Worm (Caenorhabditis elegans): ENCODE results near the gene mltn-7.

DNA sequence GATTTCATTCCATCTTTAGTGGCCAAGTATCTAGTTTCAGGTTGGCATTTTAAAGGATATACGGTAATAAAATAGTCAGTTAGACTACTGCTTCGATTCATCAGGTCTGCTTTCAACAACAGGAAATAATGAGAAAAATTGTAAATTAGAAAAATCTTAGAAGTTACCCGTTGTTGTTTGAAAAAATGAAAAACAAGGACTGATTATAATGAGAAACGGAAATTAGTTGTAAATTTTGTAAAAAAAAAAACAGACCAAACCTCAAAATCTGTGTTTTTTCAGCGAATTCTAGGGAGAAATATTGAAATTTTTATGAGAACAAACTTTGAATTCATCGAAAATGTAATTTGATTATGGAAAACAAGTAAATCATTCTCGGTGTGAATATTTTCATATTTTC is 32.9 kb downstream of the mltn-7 start, which contains the start of gene srh-62:
- TF ChIP-seq ztf-11 (tag; optimal IDR thresholded peaks at IDR 0.05) (no peak), mep-1 (tag; optimal IDR thresholded peaks at IDR 0.05) (no peak), unc-39 (tag; optimal IDR thresholded peaks at IDR 0.05) (no peak), lsy-2 (tag; optimal IDR thresholded peaks at IDR 0.05) (no peak), snpc-4 (tag; optimal IDR thresholded peaks at IDR 0.05) (no peak), mab-5 (tag; optimal IDR thresholded peaks at IDR 0.05) (no peak), unc-62 (GFP tag; optimal IDR thresholded peaks at IDR 0.05) (no peak), elt-3 (tag; optimal IDR thresholded peaks at IDR 0.05) (no peak), nhr-237 (tag; optimal IDR thresholded peaks at IDR 0.05) (no peak), nhr-76 (tag; optimal IDR thresholded peaks at IDR 0.05) (no peak), tbx-8 (GFP tag; optimal IDR thresholded peaks at IDR 0.05) (no peak), lin-13 (tag; optimal IDR thresholded peaks at IDR 0.05) (no peak), nhr-28 (tag; optimal IDR thresholded peaks at IDR 0.05) (no peak), bed-3 (GFP tag; optimal IDR thresholded peaks at IDR 0.05) (no peak)
